Worm (Caenorhabditis elegans) whole organism, late embryonic: ENCODE results near the gene pcca-1.

Experiments
- C08G9.2 ChIP-seq: sonication (generic microtip); optimal IDR thresholded peaks from 2 replicates; lab custom pipeline; 2016; ENCODE audit warnings: mild to moderate bottlenecking, missing genetic modification characterization, moderate library complexity, missing compliant biosample characterization
- T23F11.4 ChIP-seq: fragments of 200-800 bp; sonication (Bioruptor generic); optimal IDR thresholded peaks from 2 replicates; lab custom pipeline; 2018; ENCODE audit warnings: mild to moderate bottlenecking, missing genetic modification characterization, missing compliant biosample characterization
- ahr-1 ChIP-seq: sonication (generic microtip); optimal IDR thresholded peaks from 2 replicates; lab custom pipeline; 2016; ENCODE audit warnings: missing genetic modification characterization, missing compliant biosample characterization
- ceh-14 ChIP-seq: sonication (generic microtip); optimal IDR thresholded peaks from 2 replicates; lab custom pipeline; 2016; ENCODE audit warnings: missing genotype, missing genetic modification characterization, missing compliant biosample characterization
- ceh-18 ChIP-seq: sonication (generic microtip); optimal IDR thresholded peaks from 2 replicates; lab custom pipeline; 2016; ENCODE audit warnings: missing genetic modification characterization, missing compliant biosample characterization
- ceh-19 ChIP-seq: fragments of 200-800 bp; sonication (Bioruptor generic); optimal IDR thresholded peaks from 2 replicates; lab custom pipeline; 2018; ENCODE audit warnings: mild to moderate bottlenecking, missing genetic modification characterization, missing compliant biosample characterization
- ceh-22 ChIP-seq: sonication (generic microtip); optimal IDR thresholded peaks from 2 replicates; lab custom pipeline; 2017; ENCODE audit warnings: missing biosample characterization, missing genetic modification characterization
- ceh-24 ChIP-seq: sonication (generic microtip); optimal IDR thresholded peaks from 2 replicates; lab custom pipeline; 2016; ENCODE audit warnings: mild to moderate bottlenecking, missing genetic modification characterization, missing compliant biosample characterization
- ceh-30 ChIP-seq: fragments of 150-350 bp; optimal IDR thresholded peaks from 2 replicates; lab custom pipeline; 2014; ENCODE audit warnings: missing biosample characterization, missing genetic modification characterization
- ceh-45 ChIP-seq: fragments of 200-800 bp; sonication (Bioruptor generic); IDR thresholded peaks from 2 replicates; pipeline ENCODE4 v1.3.6; 2022; ENCODE audit warnings: missing genetic modification reagents, missing genetic modification characterization, missing compliant biosample characterization
- ceh-48 ChIP-seq: sonication (generic microtip); optimal IDR thresholded peaks from 2 replicates; lab custom pipeline; 2016; ENCODE audit warnings: missing genetic modification characterization, inconsistent platforms, missing compliant biosample characterization
- ceh-9 ChIP-seq: sonication (generic microtip); optimal IDR thresholded peaks from 2 replicates; lab custom pipeline; 2016; ENCODE audit warnings: mild to moderate bottlenecking, missing genetic modification characterization, inconsistent platforms, missing compliant biosample characterization
- elt-2 ChIP-seq: sonication (generic microtip); optimal IDR thresholded peaks from 2 replicates; lab custom pipeline; 2016; ENCODE audit warnings: missing genetic modification reagents, missing genetic modification characterization, missing compliant biosample characterization
- eyg-1 ChIP-seq: sonication (generic microtip); optimal IDR thresholded peaks from 2 replicates; lab custom pipeline; 2016; ENCODE audit warnings: missing genotype, missing genetic modification characterization, missing compliant biosample characterization
- fax-1 ChIP-seq: sonication (generic microtip); optimal IDR thresholded peaks from 2 replicates; lab custom pipeline; 2016; ENCODE audit warnings: missing genotype, missing genetic modification characterization, missing compliant biosample characterization
- fkh-6 ChIP-seq: sonication (generic microtip); optimal IDR thresholded peaks from 2 replicates; lab custom pipeline; 2016; ENCODE audit warnings: missing genetic modification characterization, missing compliant biosample characterization
- gmeb-2 ChIP-seq: sonication (generic microtip); optimal IDR thresholded peaks from 2 replicates; lab custom pipeline; 2016; ENCODE audit warnings: missing genetic modification characterization, inconsistent platforms, missing compliant biosample characterization
- hlh-15 ChIP-seq: sonication (generic microtip); optimal IDR thresholded peaks from 2 replicates; lab custom pipeline; 2016; ENCODE audit warnings: missing genetic modification characterization, missing compliant biosample characterization
- hlh-6 ChIP-seq: sonication (generic microtip); optimal IDR thresholded peaks from 2 replicates; lab custom pipeline; 2016; ENCODE audit warnings: missing genotype, missing genetic modification characterization, missing compliant biosample characterization
- lim-6 ChIP-seq: sonication (generic microtip); optimal IDR thresholded peaks from 2 replicates; lab custom pipeline; 2016; ENCODE audit warnings: missing genetic modification characterization, missing compliant biosample characterization
- madf-2 ChIP-seq: sonication (generic microtip); optimal IDR thresholded peaks from 2 replicates; lab custom pipeline; 2017; ENCODE audit warnings: missing genetic modification characterization, missing compliant biosample characterization
- nfya-1 ChIP-seq: sonication (generic microtip); optimal IDR thresholded peaks from 2 replicates; lab custom pipeline; 2017; ENCODE audit warnings: missing genetic modification characterization, mild to moderate bottlenecking, missing compliant biosample characterization, antibody characterized with exemption, moderate library complexity
- pag-3 ChIP-seq: sonication (generic microtip); optimal IDR thresholded peaks from 2 replicates; lab custom pipeline; 2016; ENCODE audit warnings: missing compliant biosample characterization, missing genetic modification characterization, borderline replicate concordance
- pqm-1 ChIP-seq: sonication (generic microtip); optimal IDR thresholded peaks from 2 replicates; lab custom pipeline; 2016; ENCODE audit warnings: missing genetic modification characterization, missing compliant biosample characterization
- pros-1 ChIP-seq: fragments of 150-350 bp; optimal IDR thresholded peaks from 2 replicates; lab custom pipeline; 2014; ENCODE audit warnings: missing biosample characterization, missing genetic modification reagents, missing genetic modification characterization
- ref-2 ChIP-seq: sonication (generic microtip); optimal IDR thresholded peaks from 2 replicates; lab custom pipeline; 2016; ENCODE audit warnings: missing genetic modification characterization, missing compliant biosample characterization
- sdc-2 ChIP-seq: sonication (generic microtip); optimal IDR thresholded peaks from 2 replicates; lab custom pipeline; 2016; ENCODE audit warnings: missing genotype, missing genetic modification characterization, missing compliant biosample characterization
- sox-2 ChIP-seq: fragments of 200-800 bp; sonication (Bioruptor generic); IDR thresholded peaks from 2 replicates; pipeline ENCODE4 v1.3.6; 2022; ENCODE audit warnings: missing genetic modification reagents, missing genetic modification characterization, missing compliant biosample characterization
- sox-4 ChIP-seq: sonication (generic microtip); optimal IDR thresholded peaks from 2 replicates; lab custom pipeline; 2017; ENCODE audit warnings: mild to moderate bottlenecking, missing genetic modification characterization, inconsistent platforms, missing compliant biosample characterization
- tbx-2 ChIP-seq: sonication (generic microtip); optimal IDR thresholded peaks from 2 replicates; lab custom pipeline; 2016; ENCODE audit warnings: missing genetic modification characterization, missing compliant biosample characterization
- tbx-7 ChIP-seq: sonication (generic microtip); optimal IDR thresholded peaks from 2 replicates; lab custom pipeline; 2016; ENCODE audit warnings: missing genotype, missing genetic modification characterization, missing compliant biosample characterization
- unc-3 ChIP-seq, 2 experiments: fragments of 200-800 bp in 1 of 2; sonication (Bioruptor generic) in 1 of 2; sonication (generic microtip) in 1 of 2; conservative IDR thresholded peaks in 1 of 2; optimal IDR thresholded peaks in 1 of 2; 2 replicates each; pipeline versions ENCODE4 v1.3.6 to Lab custom; 2016 to 2022; ENCODE audit warnings: missing compliant biosample characterization in 2 of 2, missing genetic modification characterization in 2 of 2, missing genetic modification reagents in 1 of 2
- unc-42 ChIP-seq: sonication (generic microtip); optimal IDR thresholded peaks from 2 replicates; lab custom pipeline; 2016; ENCODE audit warnings: missing genotype, missing genetic modification characterization, missing compliant biosample characterization
- unc-55 ChIP-seq: sonication (generic microtip); optimal IDR thresholded peaks from 2 replicates; lab custom pipeline; 2017; ENCODE audit warnings: missing biosample characterization, missing genetic modification reagents, missing genetic modification characterization
- zip-5 ChIP-seq: sonication (generic microtip); optimal IDR thresholded peaks from 2 replicates; lab custom pipeline; 2016; ENCODE audit warnings: missing genetic modification characterization, missing compliant biosample characterization

pcca-1 gene

ce11 chrX:7660919-7661557 lies at the start of gene pcca-1:
TSS of gene pcca-1 (minus strand) at chrX:7660986.
- TF ChIP-seq ceh-18 (tag; lab: Kevin White, UChicago), result peak; percentile 30
- TF ChIP-seq elt-2 (tag; lab: Kevin White, UChicago), result peak; percentile 18
- no peak for TF ChIP-seq ceh-45

- no peak for TF ChIP-seq ceh-9 (tag; lab: Kevin White, UChicago)
- TF ChIP-seq sox-2 (GFP tag; lab: Robert Waterston, UW), result 0 out of 2 replicates have a peak, but pooled peaks have one; percentile 6
- TF ChIP-seq ceh-19, result peak; percentile 75
These were observed 49.4 kb upstream of the pcca-1 start for ce11 chrX:7710187-7710586.

- TF ChIP-seq lim-6 (tag; lab: Kevin White, UChicago) (no peak), tbx-7 (tag; lab: Kevin White, UChicago) (no peak), madf-2 (tag; lab: Kevin White, UChicago) (no peak), fkh-6 (tag; lab: Kevin White, UChicago) (no peak), T23F11.4 (GFP tag; lab: Kevin White, UChicago) (no peak), gmeb-2 (tag; lab: Kevin White, UChicago) (no peak), pag-3 (tag; lab: Kevin White, UChicago) (no peak), hlh-15 (tag; lab: Kevin White, UChicago) (no peak), zip-5 (tag; lab: Kevin White, UChicago) (no peak), pqm-1 (tag; lab: Kevin White, UChicago) (no peak), ceh-24 (no peak), ceh-30 (no peak), unc-42 (tag; lab: Kevin White, UChicago) (no peak), hlh-6 (tag; lab: Kevin White, UChicago) (no peak), unc-55 (no peak)
These were observed 46.2 kb upstream of the pcca-1 start, which contains the start of gene kvs-1 for ce11 chrX:7707031-7707430. TSS of gene kvs-1 (minus strand) at chrX:7707131.

- TF ChIP-seq hlh-6 (tag; lab: Kevin White, UChicago) (no peak), nfya-1 (tag; lab: Kevin White, UChicago) (no peak), tbx-2 (tag; lab: Kevin White, UChicago) (no peak), ceh-48 (tag; lab: Kevin White, UChicago) (no peak), ceh-22 (tag; lab: Kevin White, UChicago) (no peak), zip-5 (tag; lab: Kevin White, UChicago) (no peak), eyg-1 (tag; lab: Kevin White, UChicago) (no peak), ceh-18 (tag; lab: Kevin White, UChicago) (no peak), unc-3 (GFP tag; conservative IDR thresholded peaks at IDR 0.05; lab: Robert Waterston, UW) (no peak), unc-3 (tag; optimal IDR thresholded peaks at IDR 0.05; lab: Kevin White, UChicago) (no peak), C08G9.2 (tag; lab: Kevin White, UChicago) (no peak), fax-1 (no peak), sox-4 (tag; lab: Kevin White, UChicago) (no peak), ahr-1 (tag; lab: Kevin White, UChicago) (no peak), ceh-14 (tag; lab: Kevin White, UChicago) (no peak), pqm-1 (tag; lab: Kevin White, UChicago) (no peak), pros-1 (tag; lab: Kevin White, UChicago) (no peak), sdc-2 (tag; lab: Kevin White, UChicago) (no peak), ref-2 (tag; lab: Kevin White, UChicago) (no peak)
These were observed 43.1 kb upstream of the pcca-1 start for ce11 chrX:7703863-7704262.
